Fruit fly (Drosophila melanogaster) whole organism, wandering third instar larva: ENCODE results near the gene Ostgamma.

Source experiments
- Abd-B ChIP-seq: fragments of >200 bp; optimal IDR thresholded peaks from 2 replicates; lab custom pipeline; 2017; ENCODE audit warnings: missing biosample characterization, missing genetic modification characterization
- CG32264 ChIP-seq: fragments of 200-800 bp; sonication (Bioruptor generic); optimal IDR thresholded peaks from 2 replicates; lab custom pipeline; 2016; ENCODE audit warnings: missing biosample characterization, missing genetic modification characterization
- CG9705 ChIP-seq: fragments of 200-800 bp; sonication (Bioruptor generic); optimal IDR thresholded peaks from 2 replicates; lab custom pipeline; 2018; ENCODE audit warnings: missing biosample characterization, mild to moderate bottlenecking, missing genetic modification characterization
- CrebA ChIP-seq: fragments of 200-800 bp; sonication (Bioruptor generic); optimal IDR thresholded peaks from 2 replicates; lab custom pipeline; 2016; ENCODE audit warnings: missing biosample characterization, mild to moderate bottlenecking, missing genetic modification characterization, borderline replicate concordance
- Dfd ChIP-seq: fragments of >200 bp; optimal IDR thresholded peaks from 2 replicates; lab custom pipeline; 2017; ENCODE audit warnings: missing biosample characterization, missing genetic modification characterization
- Dif ChIP-seq: fragments of 200-275, 200-300 bp; sonication (Bioruptor generic); optimal IDR thresholded peaks from 2 replicates; lab custom pipeline; 2018; ENCODE audit warnings: missing biosample characterization, missing genetic modification characterization; ENCODE audit not compliant: partially characterized antibody
- GATAd ChIP-seq: sonication (Bioruptor generic); optimal IDR thresholded peaks from 2 replicates; lab custom pipeline; 2016; ENCODE audit warnings: missing biosample characterization, missing genetic modification characterization
- HLH106 ChIP-seq: fragments of 200-800 bp; optimal IDR thresholded peaks from 3 replicates; lab custom pipeline; 2019; ENCODE audit warnings: missing biosample characterization, mild to moderate bottlenecking, missing genetic modification characterization, moderate library complexity
- Hnf4 ChIP-seq: fragments of 200-800 bp; sonication (Bioruptor generic); optimal IDR thresholded peaks from 2 replicates; lab custom pipeline; 2016; ENCODE audit warnings: missing biosample characterization, mild to moderate bottlenecking, missing genetic modification characterization
- Hr78 ChIP-seq: fragments of >200 bp; optimal IDR thresholded peaks from 2 replicates; lab custom pipeline; 2017; ENCODE audit warnings: missing biosample characterization, missing genetic modification characterization
- Hr83 ChIP-seq: fragments of 200-300 bp; sonication (Bioruptor generic); optimal IDR thresholded peaks from 2 replicates; lab custom pipeline; 2016; ENCODE audit warnings: missing biosample characterization, mild to moderate bottlenecking, missing genetic modification characterization, moderate library complexity; ENCODE audit not compliant: poor library complexity, severe bottlenecking
- Jra ChIP-seq: sonication (Bioruptor generic); optimal IDR thresholded peaks from 2 replicates; lab custom pipeline; 2016; ENCODE audit warnings: missing biosample characterization, missing genetic modification characterization
- Mio ChIP-seq: sonication (Bioruptor generic); optimal IDR thresholded peaks from 2 replicates; lab custom pipeline; 2016; ENCODE audit warnings: missing biosample characterization, missing genetic modification characterization
- Myc ChIP-seq: fragments of >200 bp; optimal IDR thresholded peaks from 2 replicates; lab custom pipeline; 2017
- N ChIP-seq: fragments of >200 bp; optimal IDR thresholded peaks from 2 replicates; lab custom pipeline; 2018; ENCODE audit warnings: missing biosample characterization, missing external identifiers, missing genetic modification characterization
- OdsH ChIP-seq: fragments of 200-800 bp; sonication (Bioruptor generic); optimal IDR thresholded peaks from 2 replicates; lab custom pipeline; 2016; ENCODE audit warnings: missing biosample characterization, mild to moderate bottlenecking, missing genetic modification characterization
- Rel ChIP-seq, 2 experiments: fragments of 200-800 bp; sonication (Bioruptor generic) in 1 of 2; optimal IDR thresholded peaks; 2 replicates in 1 of 2; 3 replicates in 1 of 2; lab custom pipeline; 2016 to 2019; ENCODE audit warnings: mild to moderate bottlenecking in 2 of 2, missing biosample characterization in 2 of 2, missing genetic modification characterization in 2 of 2, moderate library complexity in 1 of 2
- Sp1 ChIP-seq: fragments of 200-800 bp; sonication (Bioruptor generic); optimal IDR thresholded peaks from 3 replicates; lab custom pipeline; 2019; ENCODE audit warnings: missing biosample characterization, mild to moderate bottlenecking, missing genetic modification characterization, moderate library complexity
- Vsx2 ChIP-seq: fragments of 200-300, 225-300 bp; sonication (Bioruptor generic); optimal IDR thresholded peaks from 2 replicates; lab custom pipeline; 2018; ENCODE audit warnings: missing biosample characterization, missing genetic modification characterization; ENCODE audit not compliant: partially characterized antibody
- br ChIP-seq: fragments of 200-800 bp; sonication (Bioruptor generic); optimal IDR thresholded peaks from 2 replicates; lab custom pipeline; 2016; ENCODE audit warnings: missing biosample characterization, missing genetic modification characterization
- brk ChIP-seq: fragments of 200-800 bp; sonication (Bioruptor generic); optimal IDR thresholded peaks from 2 replicates; lab custom pipeline; 2016; ENCODE audit warnings: missing biosample characterization, mild to moderate bottlenecking, missing genetic modification characterization
- dl ChIP-seq, 2 experiments: fragments of 175-275, 200-275 bp in 1 of 2; fragments of 200-275 bp in 1 of 2; sonication (Bioruptor generic); optimal IDR thresholded peaks; lab custom pipeline; 2018; ENCODE audit warnings: mild to moderate bottlenecking in 2 of 2, missing biosample characterization in 2 of 2, missing genetic modification characterization in 2 of 2, moderate library complexity in 2 of 2; ENCODE audit not compliant: partially characterized antibody in 2 of 2, insufficient read depth in 1 of 2
- dmrt93B ChIP-seq: fragments of 200-800 bp; sonication (Bioruptor generic); optimal IDR thresholded peaks from 2 replicates; lab custom pipeline; 2018; ENCODE audit warnings: missing biosample characterization, mild to moderate bottlenecking, missing genetic modification characterization
- dsf ChIP-seq: sonication (Bioruptor generic); optimal IDR thresholded peaks from 2 replicates; lab custom pipeline; 2016; ENCODE audit warnings: missing biosample characterization, missing genetic modification characterization, borderline replicate concordance
- ey ChIP-seq: fragments of 200-800 bp; sonication (Bioruptor generic); optimal IDR thresholded peaks from 2 replicates; lab custom pipeline; 2016; ENCODE audit warnings: missing biosample characterization, missing genetic modification characterization
- foxo ChIP-seq, 2 experiments: fragments of 200-800 bp; sonication (Bioruptor generic); optimal IDR thresholded peaks; 2 replicates in 1 of 2; 3 replicates in 1 of 2; lab custom pipeline; 2016 to 2017; ENCODE audit warnings: missing biosample characterization in 2 of 2, missing genetic modification characterization in 2 of 2
- fru ChIP-seq: fragments of 200-800 bp; sonication (Bioruptor generic); optimal IDR thresholded peaks from 3 replicates; lab custom pipeline; 2016; ENCODE audit warnings: missing biosample characterization, mild to moderate bottlenecking, missing genetic modification characterization
- h ChIP-seq: fragments of 200-800 bp; sonication (Bioruptor generic); optimal IDR thresholded peaks from 3 replicates; lab custom pipeline; 2016; ENCODE audit warnings: missing biosample characterization, mild to moderate bottlenecking, missing genetic modification characterization
- jim ChIP-seq: fragments of 175-275, 200-325 bp; sonication (Bioruptor generic); optimal IDR thresholded peaks from 2 replicates; lab custom pipeline; 2016; ENCODE audit warnings: missing biosample characterization, mild to moderate bottlenecking, missing genetic modification characterization
- lola ChIP-seq: fragments of >200 bp; optimal IDR thresholded peaks from 2 replicates; lab custom pipeline; 2017; ENCODE audit warnings: missing biosample characterization, missing genetic modification characterization
- pan ChIP-seq: fragments of >200 bp; optimal IDR thresholded peaks from 2 replicates; lab custom pipeline; 2017
- psq ChIP-seq: fragments of 200-800 bp; sonication (Bioruptor generic); optimal IDR thresholded peaks from 3 replicates; lab custom pipeline; 2017; ENCODE audit warnings: missing biosample characterization, mild to moderate bottlenecking, missing genetic modification characterization, moderate library complexity
- rgr ChIP-seq: fragments of 200-800 bp; sonication (Bioruptor generic); optimal IDR thresholded peaks from 3 replicates; lab custom pipeline; 2016; ENCODE audit warnings: missing biosample characterization, mild to moderate bottlenecking, missing genetic modification characterization
- sage ChIP-seq: fragments of 200-800 bp; sonication (Bioruptor generic); optimal IDR thresholded peaks from 2 replicates; lab custom pipeline; 2016; ENCODE audit warnings: missing biosample characterization, mild to moderate bottlenecking, missing genetic modification characterization
- sv ChIP-seq: fragments of 200-800 bp; sonication (Bioruptor generic); optimal IDR thresholded peaks from 3 replicates; lab custom pipeline; 2016; ENCODE audit warnings: missing biosample characterization, missing genetic modification characterization
- tai ChIP-seq: sonication (Bioruptor generic); optimal IDR thresholded peaks from 2 replicates; lab custom pipeline; 2016; ENCODE audit warnings: missing biosample characterization, missing genetic modification characterization
- usp ChIP-seq: fragments of >200 bp; optimal IDR thresholded peaks from 2 replicates; lab custom pipeline; 2017; ENCODE audit warnings: missing biosample characterization, missing genetic modification characterization
- woc ChIP-seq: sonication (Bioruptor generic); optimal IDR thresholded peaks from 2 replicates; lab custom pipeline; 2016; ENCODE audit warnings: missing biosample characterization, mild to moderate bottlenecking, missing genetic modification characterization

The Ostgamma gene

dm6 chr2L:8350560-8351171, 42.7 kb upstream of the Ostgamma start:
- TF ChIP-seq Vsx2 (GFP tag; lab: Kevin White, UChicago) (no peak), usp (GFP tag; lab: Kevin White, UChicago) (no peak), Dfd (GFP tag; lab: Kevin White, UChicago) (no peak), foxo (GFP tag; optimal IDR thresholded peaks at IDR 0.05; lab: Kevin White, UChicago) (peak in 1 of 2 experiments; percentile 9), dmrt93B (GFP tag; lab: Kevin White, UChicago) (no peak), Hnf4 (GFP tag; lab: Kevin White, UChicago) (no peak), Myc (no peak), jim (no peak), pan (lab: Kevin White, UChicago) (no peak), HLH106 (tag; lab: Kevin White, UChicago) (no peak), Mio (GFP tag; lab: Kevin White, UChicago) (no peak), sage (no peak), GATAd (GFP tag; lab: Kevin White, UChicago) (no peak), woc (GFP tag; lab: Kevin White, UChicago) (no peak), CG9705 (GFP tag; lab: Kevin White, UChicago) (no peak), Rel (GFP tag; optimal IDR thresholded peaks at IDR 0.05; lab: Kevin White, UChicago) (no peak), Rel (tag; optimal IDR thresholded peaks at IDR 0.05; lab: Kevin White, UChicago) (peak; percentile 64), Hr83 (GFP tag; lab: Kevin White, UChicago) (peak; percentile 62), OdsH (peak; percentile 37), psq (GFP tag; lab: Kevin White, UChicago) (no peak), N (GFP tag; lab: Kevin White, UChicago) (no peak), Abd-B (no peak), Sp1 (GFP tag; lab: Kevin White, UChicago) (no peak), Hr78 (GFP tag; lab: Kevin White, UChicago) (no peak), rgr (GFP tag; lab: Kevin White, UChicago) (peak; percentile 59), br (GFP tag; lab: Kevin White, UChicago) (no peak), fru (GFP tag; lab: Kevin White, UChicago) (no peak), CrebA (GFP tag; lab: Kevin White, UChicago) (peak; percentile 11), CG32264 (GFP tag; lab: Kevin White, UChicago) (no peak), h (GFP tag; lab: Kevin White, UChicago) (peak; percentile 18), tai (GFP tag; lab: Kevin White, UChicago) (peak; percentile 15), Jra (no peak), ey (no peak), lola (GFP tag; lab: Kevin White, UChicago) (no peak), brk (GFP tag; lab: Kevin White, UChicago) (no peak), dsf (GFP tag; lab: Kevin White, UChicago) (no peak), dl (GFP tag; optimal IDR thresholded peaks at IDR 0.05; lab: Kevin White, UChicago; ENCODE audit: insufficient read depth in 1 of 2, partially characterized antibody in 2 of 2) (no peak), Dif (GFP tag; lab: Kevin White, UChicago) (no peak), sv (GFP tag; lab: Kevin White, UChicago) (no peak)

- no peak for TF ChIP-seq jim
- peak; percentile 26 for TF ChIP-seq Dif (GFP tag; lab: Kevin White, UChicago)
- no peak for TF ChIP-seq brk (GFP tag; lab: Kevin White, UChicago)
- no peak for TF ChIP-seq Jra
- no peak for TF ChIP-seq HLH106 (tag; lab: Kevin White, UChicago)
- TF ChIP-seq dmrt93B (GFP tag; lab: Kevin White, UChicago): no peak
- no peak for TF ChIP-seq ey
These were observed 38.3 kb upstream of the Ostgamma start, which contains the start of gene CG7778 for dm6 chr2L:8346260-8346659. Gene CG7778, plus strand, starts transcription at chr2L:8346620.
